Worm (Caenorhabditis elegans) whole organism, L3 larva: Measurements from ENCODE around the gene Y11D7A.19.
"Not testable (repeated sequence)": the region's sequence is repeated elsewhere in the genome, so short reads cannot be mapped to it uniquely, and the experiment has no call there.

Source experiments
- ZK546.5 ChIP-seq: sonication (generic microtip); optimal IDR thresholded peaks from 2 replicates; lab custom pipeline; 2017; ENCODE audit warnings: missing biosample characterization, missing genetic modification characterization
- aly-2 ChIP-seq: fragments of 150-350 bp; optimal IDR thresholded peaks from 2 replicates; lab custom pipeline; 2014; ENCODE audit warnings: missing biosample characterization, missing genetic modification characterization
- ceh-16 ChIP-seq: sonication (generic microtip); optimal IDR thresholded peaks from 2 replicates; lab custom pipeline; 2017; ENCODE audit warnings: missing biosample characterization, missing genetic modification characterization
- ceh-28 ChIP-seq: fragments of 150-350 bp; optimal IDR thresholded peaks from 2 replicates; lab custom pipeline; 2014; ENCODE audit warnings: missing biosample characterization, missing genetic modification reagents, missing genetic modification characterization
- ceh-9 ChIP-seq: sonication (generic microtip); optimal IDR thresholded peaks from 2 replicates; lab custom pipeline; 2018; ENCODE audit warnings: missing biosample characterization, missing genetic modification characterization
- daf-12 ChIP-seq: fragments of 150-350 bp; optimal IDR thresholded peaks from 2 replicates; lab custom pipeline; 2014; ENCODE audit warnings: missing biosample characterization, missing genetic modification reagents, missing genetic modification characterization
- egl-27 ChIP-seq: sonication (generic microtip); optimal IDR thresholded peaks from 4 replicates; lab custom pipeline; 2017; ENCODE audit warnings: missing biosample characterization, missing genetic modification reagents, missing genetic modification characterization
- egl-5 ChIP-seq: fragments of 150-350 bp; optimal IDR thresholded peaks from 2 replicates; lab custom pipeline; 2017; ENCODE audit warnings: missing biosample characterization, missing genetic modification reagents, missing genetic modification characterization, inconsistent platforms
- elt-1 ChIP-seq: fragments of 150-350 bp; optimal IDR thresholded peaks from 2 replicates; lab custom pipeline; 2014; ENCODE audit warnings: missing biosample characterization, missing genetic modification characterization
- elt-2 ChIP-seq: sonication (generic microtip); optimal IDR thresholded peaks from 2 replicates; lab custom pipeline; 2016; ENCODE audit warnings: missing genetic modification reagents, mild to moderate bottlenecking, missing genetic modification characterization, missing compliant biosample characterization
- elt-3 ChIP-seq, 3 experiments: fragments of 150-350 bp in 1 of 3; sonication (generic microtip) in 2 of 3; optimal IDR thresholded peaks; 2 replicates in 2 of 3; 4 replicates in 1 of 3; lab custom pipeline; 2014 to 2017; ENCODE audit warnings: missing biosample characterization in 3 of 3, missing genetic modification characterization in 3 of 3
- eor-1 ChIP-seq, 2 experiments: fragments of 150-350 bp; optimal IDR thresholded peaks; 2 replicates each; lab custom pipeline; 2014 to 2018; ENCODE audit warnings: missing biosample characterization in 2 of 2, missing genetic modification characterization in 2 of 2
- fkh-10 ChIP-seq: sonication (generic microtip); optimal IDR thresholded peaks from 2 replicates; lab custom pipeline; 2017; ENCODE audit warnings: missing biosample characterization, missing genetic modification reagents, missing genetic modification characterization
- hmg-11 ChIP-seq: sonication (generic microtip); optimal IDR thresholded peaks from 2 replicates; lab custom pipeline; 2016; ENCODE audit warnings: missing genetic modification characterization, missing compliant biosample characterization
- jun-1 ChIP-seq: fragments of 150-350 bp; optimal IDR thresholded peaks from 2 replicates; lab custom pipeline; 2014; ENCODE audit warnings: missing biosample characterization, missing genetic modification reagents, missing genetic modification characterization
- lin-15B ChIP-seq: fragments of 150-350 bp; optimal IDR thresholded peaks from 2 replicates; lab custom pipeline; 2014; ENCODE audit warnings: missing biosample characterization, missing genetic modification characterization
- lsy-12 ChIP-seq: sonication (generic microtip); optimal IDR thresholded peaks from 2 replicates; lab custom pipeline; 2016; ENCODE audit warnings: mild to moderate bottlenecking, missing genetic modification characterization, missing compliant biosample characterization
- mml-1 ChIP-seq: fragments of 150-350 bp; sonication (generic microtip); optimal IDR thresholded peaks from 3 replicates; lab custom pipeline; 2014; ENCODE audit warnings: missing biosample characterization, missing genetic modification characterization
- nfya-1 ChIP-seq: sonication (generic microtip); optimal IDR thresholded peaks from 2 replicates; lab custom pipeline; 2017; ENCODE audit warnings: missing genetic modification characterization, mild to moderate bottlenecking, missing compliant biosample characterization, antibody characterized with exemption, moderate library complexity; ENCODE audit not compliant: insufficient read depth
- nhr-11 ChIP-seq: fragments of 150-350 bp; optimal IDR thresholded peaks from 2 replicates; lab custom pipeline; 2014; ENCODE audit warnings: missing biosample characterization, missing genetic modification characterization
- nhr-23 ChIP-seq: fragments of 150-350 bp; optimal IDR thresholded peaks from 2 replicates; lab custom pipeline; 2014; ENCODE audit warnings: missing biosample characterization, missing genetic modification reagents, missing genetic modification characterization
- nhr-28 ChIP-seq: fragments of 150-350 bp; optimal IDR thresholded peaks from 2 replicates; lab custom pipeline; 2014; ENCODE audit warnings: missing biosample characterization, missing genetic modification characterization
- nhr-43 ChIP-seq: sonication (generic microtip); optimal IDR thresholded peaks from 2 replicates; lab custom pipeline; 2016; ENCODE audit warnings: mild to moderate bottlenecking, missing genetic modification characterization, missing compliant biosample characterization; ENCODE audit not compliant: poor library complexity, severe bottlenecking
- nhr-67 ChIP-seq: fragments of 150-350 bp; optimal IDR thresholded peaks from 2 replicates; lab custom pipeline; 2014; ENCODE audit warnings: missing biosample characterization, missing genetic modification characterization
- nhr-76 ChIP-seq: fragments of 150-350 bp; sonication (generic microtip); optimal IDR thresholded peaks from 5 replicates; lab custom pipeline; 2014; ENCODE audit warnings: missing biosample characterization, missing genetic modification characterization
- pha-4 ChIP-seq: fragments of 150-350 bp; optimal IDR thresholded peaks from 2 replicates; lab custom pipeline; 2014; ENCODE audit warnings: missing biosample characterization, missing genetic modification reagents, missing genetic modification characterization
- pqm-1 ChIP-seq: fragments of 150-350 bp; optimal IDR thresholded peaks from 2 replicates; lab custom pipeline; 2017; ENCODE audit warnings: missing biosample characterization, missing genetic modification characterization, inconsistent platforms
- sea-2 ChIP-seq: fragments of 150-350 bp; sonication (generic microtip); optimal IDR thresholded peaks from 4 replicates; lab custom pipeline; 2014; ENCODE audit warnings: missing biosample characterization, missing genetic modification reagents, missing genetic modification characterization
- skn-1 ChIP-seq: fragments of 150-350 bp; optimal IDR thresholded peaks from 2 replicates; lab custom pipeline; 2014; ENCODE audit warnings: missing biosample characterization, missing genetic modification characterization
- snpc-4 ChIP-seq: fragments of 150-350 bp; optimal IDR thresholded peaks from 2 replicates; lab custom pipeline; 2014; ENCODE audit warnings: missing biosample characterization, missing genetic modification characterization
- tbx-2 ChIP-seq: sonication (generic microtip); optimal IDR thresholded peaks from 2 replicates; lab custom pipeline; 2016; ENCODE audit warnings: mild to moderate bottlenecking, missing genetic modification characterization, missing compliant biosample characterization
- unc-39 ChIP-seq: sonication (generic microtip); optimal IDR thresholded peaks from 4 replicates; lab custom pipeline; 2017; ENCODE audit warnings: missing biosample characterization, missing genetic modification characterization
- unc-62 ChIP-seq: fragments of 150-350 bp; sonication (generic microtip); optimal IDR thresholded peaks from 4 replicates; lab custom pipeline; 2014; ENCODE audit warnings: missing biosample characterization, missing genetic modification reagents, missing genetic modification characterization
- zag-1 ChIP-seq: fragments of 150-350 bp; optimal IDR thresholded peaks from 2 replicates; lab custom pipeline; 2014; ENCODE audit warnings: missing biosample characterization, missing genetic modification characterization
- ztf-11 ChIP-seq: fragments of 150-350 bp; optimal IDR thresholded peaks from 2 replicates; lab custom pipeline; 2014; ENCODE audit warnings: missing biosample characterization, missing genetic modification characterization

Y11D7A.19 gene

ce11 chrIV:9249219-9249618 is 17.1 kb downstream of the Y11D7A.19 start, which contains the start of gene Y11D7A.7:
Y11D7A.7 (plus strand) TSS chrIV:9249519.
- not testable (repeated sequence) for TF ChIP-seq egl-27, ceh-16, skn-1 (tag; lab: Kevin White, UChicago)
- TF ChIP-seq, all 47 proteins: peak for 0; not testable (repeated sequence) for 47

- TF ChIP-seq snpc-4 (tag; lab: Kevin White, UChicago), result no peak
- no peak for TF ChIP-seq skn-1 (tag; lab: Kevin White, UChicago)
- no peak for TF ChIP-seq sea-2 (GFP tag; lab: Kevin White, UChicago)
- TF ChIP-seq ceh-9 (tag; lab: Kevin White, UChicago), result no peak
- no peak for TF ChIP-seq nhr-67
- no peak for TF ChIP-seq nhr-28 (tag; lab: Kevin White, UChicago)
- no peak for TF ChIP-seq elt-2 (tag; lab: Kevin White, UChicago)
- TF ChIP-seq egl-5 (tag; lab: Kevin White, UChicago), result no peak
- TF ChIP-seq lin-15B (tag; lab: Kevin White, UChicago), result no peak
- TF ChIP-seq ZK546.5, result no peak
- TF ChIP-seq eor-1 (tag; optimal IDR thresholded peaks at IDR 0.05; lab: Kevin White, UChicago), result no peak
- no peak for TF ChIP-seq fkh-10
- no peak for TF ChIP-seq aly-2 (tag; lab: Kevin White, UChicago)
- no peak for TF ChIP-seq mml-1
- no peak for TF ChIP-seq hmg-11 (tag; lab: Kevin White, UChicago)
These were observed 20.9 kb downstream of the Y11D7A.19 start, which contains the start of gene Y11D7A.5 for ce11 chrIV:9245423-9245822. Y11D7A.5 (minus strand) TSS chrIV:9245523.

- TF ChIP-seq fkh-10 (no peak), aly-2 (tag; lab: Kevin White, UChicago) (no peak), sea-2 (GFP tag; lab: Kevin White, UChicago) (no peak), lsy-12 (no peak), jun-1 (tag; lab: Kevin White, UChicago) (no peak), unc-39 (tag; lab: Kevin White, UChicago) (no peak), nhr-23 (tag; lab: Kevin White, UChicago) (no peak), elt-1 (tag; lab: Kevin White, UChicago) (no peak), nhr-11 (tag; lab: Kevin White, UChicago) (no peak), lin-15B (tag; lab: Kevin White, UChicago) (no peak), nhr-76 (no peak), ceh-28 (tag; lab: Kevin White, UChicago) (no peak), pqm-1 (no peak), nfya-1 (tag; lab: Kevin White, UChicago) (no peak)
These were observed 22.7 kb downstream of the Y11D7A.19 start, which contains the start of gene rab-28 for ce11 chrIV:9243670-9244069. rab-28 (minus strand) TSS chrIV:9244012.

ce11 chrIV:9239151-9239550 is 27.2 kb downstream of the Y11D7A.19 start:
- TF ChIP-seq ceh-16 (tag; lab: Kevin White, UChicago), result no peak
- no peak for TF ChIP-seq lin-15B (tag; lab: Kevin White, UChicago)
- peak in 1 of 3 experiments; percentile 63 for TF ChIP-seq elt-3 (tag; optimal IDR thresholded peaks at IDR 0.05; lab: Kevin White, UChicago)

ce11 chrIV:9232421-9233141 is 33.8 kb downstream of the Y11D7A.19 start, which contains the start of gene Y11D7A.3:
Y11D7A.3 (plus strand) TSS chrIV:9233091.
- TF ChIP-seq elt-3 (tag; optimal IDR thresholded peaks at IDR 0.05; lab: Kevin White, UChicago) (no peak), daf-12 (tag; lab: Kevin White, UChicago) (no peak), tbx-2 (tag; lab: Kevin White, UChicago) (no peak), nhr-23 (tag; lab: Kevin White, UChicago) (peak; percentile 43), pha-4 (tag; lab: Kevin White, UChicago) (no peak), ztf-11 (tag; lab: Kevin White, UChicago) (no peak), elt-2 (tag; lab: Kevin White, UChicago) (no peak), aly-2 (tag; lab: Kevin White, UChicago) (no peak), hmg-11 (tag; lab: Kevin White, UChicago) (no peak), unc-62 (no peak), pqm-1 (no peak), zag-1 (tag; lab: Kevin White, UChicago) (no peak), nhr-43 (tag; lab: Kevin White, UChicago) (peak; percentile 31), elt-1 (tag; lab: Kevin White, UChicago) (peak; percentile 77), nfya-1 (tag; lab: Kevin White, UChicago) (no peak), ceh-9 (tag; lab: Kevin White, UChicago) (no peak)
